Worm (Caenorhabditis elegans): ENCODE results near the gene F42H10.6.

The F42H10.6 gene

DNA sequence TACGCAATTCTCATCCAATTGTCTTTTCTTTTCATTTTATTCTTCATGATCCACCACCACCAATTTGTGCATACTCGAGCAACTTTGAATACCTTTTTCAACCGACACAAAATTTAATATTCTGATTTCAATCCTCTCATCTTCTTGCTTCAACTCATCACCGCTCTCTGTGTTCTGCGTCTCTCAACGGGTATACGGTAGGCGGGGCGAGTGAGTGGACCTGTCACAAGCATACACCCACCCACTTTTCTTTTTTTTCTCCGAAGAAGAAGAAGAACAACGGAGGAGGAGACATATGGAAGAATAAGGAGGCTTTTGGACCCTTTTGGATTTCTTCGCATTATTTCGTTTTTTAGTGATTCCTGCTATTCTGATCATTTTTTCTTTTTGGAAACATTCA is 18.8 kb downstream of the F42H10.6 start:
- TF ChIP-seq pha-4 (tag; optimal IDR thresholded peaks at IDR 0.05) = no peak
- TF ChIP-seq dpff-1 (tag; optimal IDR thresholded peaks at IDR 0.05) = no peak
- no peak for TF ChIP-seq rcor-1 (GFP tag; IDR thresholded peaks at IDR 0.05)
- TF ChIP-seq sea-2 (GFP tag; IDR thresholded peaks at IDR 0.05) = no peak
- TF ChIP-seq him-1 (tag; optimal IDR thresholded peaks at IDR 0.05) = no peak
- no peak for TF ChIP-seq xnd-1 (tag; optimal IDR thresholded peaks at IDR 0.05)
- no peak for TF ChIP-seq Y67H2A.10 (GFP tag; conservative IDR thresholded peaks at IDR 0.05)
- TF ChIP-seq C17E4.6 (GFP tag; IDR thresholded peaks at IDR 0.05) = no peak
- no peak for TF ChIP-seq F22D6.2 (tag; optimal IDR thresholded peaks at IDR 0.05)
- no peak for TF ChIP-seq lin-40 (tag; optimal IDR thresholded peaks at IDR 0.05)
- no peak for TF ChIP-seq K12H6.12 (tag; optimal IDR thresholded peaks at IDR 0.05)
- TF ChIP-seq atf-7 (tag; optimal IDR thresholded peaks at IDR 0.05) = no peak
- no peak for TF ChIP-seq rpc-1 (optimal IDR thresholded peaks at IDR 0.05)
- TF ChIP-seq rpc-1 (tag; optimal IDR thresholded peaks at IDR 0.05) = no peak
- TF ChIP-seq mxl-1 (tag; optimal IDR thresholded peaks at IDR 0.05) = no peak
- no peak for TF ChIP-seq madf-6 (GFP tag; IDR thresholded peaks at IDR 0.05)
- TF ChIP-seq tlf-1 (GFP tag; optimal IDR thresholded peaks at IDR 0.05) = no peak

DNA sequence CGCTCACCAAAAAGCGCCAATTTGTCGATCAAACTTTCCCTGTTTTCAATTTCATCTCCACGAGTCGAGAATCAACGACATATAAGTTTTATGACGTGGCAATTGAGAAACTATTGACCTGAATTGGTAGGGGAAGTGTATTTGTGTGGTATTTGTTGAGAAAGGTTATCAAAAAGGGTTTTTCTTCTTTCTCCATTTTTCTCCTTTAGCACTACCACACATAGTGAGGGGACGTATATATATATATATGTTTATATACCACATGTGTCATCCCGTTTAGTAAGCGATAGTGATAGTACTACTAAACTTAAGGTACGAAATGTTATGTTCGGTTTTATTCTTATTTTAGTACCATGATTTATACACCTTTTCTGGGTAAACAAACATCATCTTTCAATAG is 22.6 kb downstream of the F42H10.6 start:
- TF ChIP-seq F23B12.7 (tag; optimal IDR thresholded peaks at IDR 0.05; ENCODE audit: insufficient read depth) = no peak
- TF ChIP-seq tbx-9 (tag; optimal IDR thresholded peaks at IDR 0.05; ENCODE audit: borderline replicate concordance) = no peak
- TF ChIP-seq nhr-80 (tag; optimal IDR thresholded peaks at IDR 0.05) = no peak
- no peak for TF ChIP-seq F39B2.1 (GFP tag; IDR thresholded peaks at IDR 0.05)
- no peak for TF ChIP-seq nfya-2 (GFP tag; IDR thresholded peaks at IDR 0.05)
- TF ChIP-seq ceh-58 (GFP tag; IDR thresholded peaks at IDR 0.05) = no peak
- TF ChIP-seq pha-4 (tag; optimal IDR thresholded peaks at IDR 0.05) = no peak
- no peak for TF ChIP-seq ccch-3 (GFP tag; optimal IDR thresholded peaks at IDR 0.05)
- no peak for TF ChIP-seq snpc-1.1 (tag; optimal IDR thresholded peaks at IDR 0.05; ENCODE audit: insufficient read depth)
- no peak for TF ChIP-seq F33H1.4 (GFP tag; IDR thresholded peaks at IDR 0.05)
- no peak for TF ChIP-seq pbrm-1 (GFP tag; IDR thresholded peaks at IDR 0.05)
- no peak for TF ChIP-seq K12H6.12 (tag; optimal IDR thresholded peaks at IDR 0.05)
- no peak for TF ChIP-seq nhr-90 (tag; optimal IDR thresholded peaks at IDR 0.05)
- no peak for TF ChIP-seq lir-1 (GFP tag; conservative IDR thresholded peaks at IDR 0.05)
- TF ChIP-seq hlh-26 (GFP tag; conservative IDR thresholded peaks at IDR 0.05) = no peak
- TF ChIP-seq lin-35 (GFP tag; optimal IDR thresholded peaks at IDR 0.05) = no peak

DNA sequence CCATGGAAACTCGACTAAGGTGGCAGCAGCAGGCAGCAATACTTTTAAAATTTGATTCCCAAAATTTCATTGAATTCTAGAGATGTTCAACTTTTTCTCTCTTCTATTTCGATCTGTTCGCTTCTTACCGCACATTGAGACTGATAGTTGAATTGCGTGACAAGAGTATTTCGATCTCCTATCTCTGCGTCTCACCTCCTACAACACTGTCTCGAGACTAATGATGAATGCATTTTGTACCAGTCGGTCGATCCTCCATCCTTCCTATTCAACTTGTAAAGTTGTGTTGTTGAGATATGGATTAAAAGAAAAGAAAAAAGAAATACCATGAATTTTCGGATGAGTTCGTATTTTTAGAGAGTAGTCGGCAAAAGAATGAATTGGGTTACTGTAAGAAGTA is 29.1 kb downstream of the F42H10.6 start:
- TF ChIP-seq B0019.2 (GFP tag; conservative IDR thresholded peaks at IDR 0.05) (no peak), unc-62 (GFP tag; optimal IDR thresholded peaks at IDR 0.05) (no peak), ZK185.1 (tag; optimal IDR thresholded peaks at IDR 0.05; ENCODE audit: poor library complexity, severe bottlenecking) (no peak), hmg-1.2 (GFP tag; IDR thresholded peaks at IDR 0.05) (peak; percentile 54; the same call in 1 of the 2 replicates)

DNA sequence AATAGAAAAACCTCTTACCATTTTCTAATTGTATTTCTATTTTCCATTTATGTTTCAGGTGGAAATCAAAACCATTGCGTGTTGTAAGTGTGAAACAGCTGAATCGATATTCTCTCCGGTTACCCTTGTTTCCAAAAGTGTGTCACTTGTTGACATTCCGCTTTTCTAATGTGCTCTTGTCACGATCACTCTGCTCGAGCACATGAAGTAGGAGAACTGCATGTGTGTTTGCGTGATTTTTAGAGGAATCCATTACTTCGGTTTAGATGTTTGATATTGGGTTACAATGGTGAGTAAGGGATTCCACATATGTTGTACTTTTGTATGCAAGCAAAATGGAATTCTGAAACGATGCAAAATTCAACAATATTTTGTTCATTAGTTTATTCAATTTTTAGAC is 29.8 kb downstream of the F42H10.6 start:
- TF ChIP-seq mxl-1 (tag; optimal IDR thresholded peaks at IDR 0.05) (no peak), ceh-58 (GFP tag; IDR thresholded peaks at IDR 0.05) (no peak), nfya-1 (tag; optimal IDR thresholded peaks at IDR 0.05; ENCODE audit: borderline replicate concordance, insufficient read depth) (no peak), nhr-179 (tag; optimal IDR thresholded peaks at IDR 0.05) (no peak), hmg-1.2 (GFP tag; IDR thresholded peaks at IDR 0.05) (no peak), fkh-3 (tag; optimal IDR thresholded peaks at IDR 0.05) (no peak), attf-6 (GFP tag; IDR thresholded peaks at IDR 0.05) (peak; percentile 28; the same call in 1 of the 2 replicates), ZK185.1 (tag; optimal IDR thresholded peaks at IDR 0.05; ENCODE audit: poor library complexity, severe bottlenecking) (no peak), egrh-3 (GFP tag; IDR thresholded peaks at IDR 0.05) (no peak), egl-18 (GFP tag; IDR thresholded peaks at IDR 0.05) (no peak), rcor-1 (GFP tag; IDR thresholded peaks at IDR 0.05) (no peak), ztf-18 (tag; optimal IDR thresholded peaks at IDR 0.05) (no peak), F57C9.4 (tag; optimal IDR thresholded peaks at IDR 0.05) (no peak), ceh-40 (GFP tag; IDR thresholded peaks at IDR 0.05) (no peak), dpl-1 (GFP tag; optimal IDR thresholded peaks at IDR 0.05) (no peak), ceh-100 (GFP tag; IDR thresholded peaks at IDR 0.05) (no peak), madf-8 (GFP tag; conservative IDR thresholded peaks at IDR 0.05) (no peak)
